Worm (Caenorhabditis elegans) whole organism, L3 larva: ENCODE results near the gene F21C10.3.

ENCODE experiments used
- aly-2 ChIP-seq: fragments of 150-350 bp; optimal IDR thresholded peaks from 2 replicates; lab custom pipeline; 2014; ENCODE audit warnings: missing biosample characterization, missing genetic modification characterization
- egl-27 ChIP-seq: sonication (generic microtip); optimal IDR thresholded peaks from 4 replicates; lab custom pipeline; 2017; ENCODE audit warnings: missing biosample characterization, missing genetic modification reagents, missing genetic modification characterization
- hmg-11 ChIP-seq: sonication (generic microtip); optimal IDR thresholded peaks from 2 replicates; lab custom pipeline; 2016; ENCODE audit warnings: missing genetic modification characterization, missing compliant biosample characterization
- lin-39 ChIP-seq: fragments of 150-350 bp; optimal IDR thresholded peaks from 2 replicates; lab custom pipeline; 2018; ENCODE audit warnings: missing biosample characterization, missing genetic modification reagents, missing genetic modification characterization
- mml-1 ChIP-seq: fragments of 150-350 bp; sonication (generic microtip); optimal IDR thresholded peaks from 3 replicates; lab custom pipeline; 2014; ENCODE audit warnings: missing biosample characterization, missing genetic modification characterization
- skn-1 ChIP-seq: fragments of 150-350 bp; optimal IDR thresholded peaks from 2 replicates; lab custom pipeline; 2014; ENCODE audit warnings: missing biosample characterization, missing genetic modification characterization

F21C10.3 gene

DNA sequence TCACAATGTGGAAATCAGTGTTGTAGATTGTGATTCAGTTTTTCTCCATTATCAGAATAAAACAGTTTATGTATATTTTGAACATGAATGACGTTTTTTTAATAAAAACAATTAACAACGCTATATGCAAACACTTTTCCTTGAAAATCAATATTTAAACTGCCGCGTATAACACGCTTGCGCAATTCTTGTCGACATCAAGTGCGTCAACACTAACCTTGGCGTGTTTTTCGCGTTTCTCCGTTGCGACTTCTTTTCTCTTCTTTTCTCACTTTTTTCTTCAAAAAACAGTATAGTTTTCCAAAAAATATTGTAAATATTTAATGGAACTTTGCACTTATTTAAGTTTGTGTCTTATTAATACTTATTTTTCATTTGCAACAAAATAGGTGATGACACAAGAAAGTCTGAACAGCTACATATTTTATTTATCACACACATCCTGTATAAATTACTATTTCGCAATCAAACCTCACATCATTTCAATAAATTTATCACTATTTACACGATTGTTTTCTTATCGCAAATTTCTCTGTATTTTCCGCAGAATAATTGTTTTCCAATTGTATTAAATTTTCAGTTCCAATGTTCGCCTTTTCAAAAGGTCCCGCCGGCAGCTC lies 47.5 kb downstream of the F21C10.3 start, which contains the start of gene spas-1 (continued):
- no peak for TF ChIP-seq skn-1
- TF ChIP-seq egl-27 (tag; lab: Kevin White, UChicago): peak; percentile 25
- TF ChIP-seq aly-2: no peak
- peak; percentile 7 for TF ChIP-seq lin-39 (tag; lab: Kevin White, UChicago)
- TF ChIP-seq mml-1: no peak
- peak; percentile 71 for TF ChIP-seq hmg-11
